Fruit fly (Drosophila melanogaster) whole organism, embryonic: Measurements from ENCODE around the gene Naxd.

ENCODE experiments used
- B-H1 ChIP-seq: fragments of 200-800 bp; sonication (Bioruptor generic); IDR thresholded peaks from 3 replicates; pipeline ENCODE4 v1.3.6; 2022; ENCODE audit warnings: missing biosample characterization, missing genetic modification characterization
- BtbVII ChIP-seq: fragments of 200-800 bp; sonication (Bioruptor generic); optimal IDR thresholded peaks from 3 replicates; lab custom pipeline; 2017; ENCODE audit warnings: missing biosample characterization, mild to moderate bottlenecking, missing genetic modification characterization
- CG10147 ChIP-seq: fragments of 200-800 bp; sonication (Bioruptor generic); optimal IDR thresholded peaks from 2 replicates; lab custom pipeline; 2019; ENCODE audit warnings: missing biosample characterization, mild to moderate bottlenecking, missing genetic modification characterization, moderate library complexity
- CG10979 ChIP-seq: fragments of 200-800 bp; sonication (Bioruptor generic); optimal IDR thresholded peaks from 2 replicates; lab custom pipeline; 2018; ENCODE audit warnings: missing biosample characterization, mild to moderate bottlenecking, missing genetic modification characterization, moderate library complexity
- CG12769 ChIP-seq: fragments of 200-800 bp; sonication (Bioruptor generic); optimal IDR thresholded peaks from 2 replicates; lab custom pipeline; 2019; ENCODE audit warnings: missing biosample characterization, mild to moderate bottlenecking, missing genetic modification characterization, moderate library complexity
- CG13894 ChIP-seq: fragments of 200-800 bp; sonication (Bioruptor generic); optimal IDR thresholded peaks from 3 replicates; lab custom pipeline; 2018; ENCODE audit warnings: missing biosample characterization, mild to moderate bottlenecking, missing genetic modification characterization, moderate library complexity
- CG14667 ChIP-seq: fragments of 200-800 bp; sonication (Bioruptor generic); IDR thresholded peaks from 2 replicates; pipeline ENCODE4 v1.3.6; 2022; ENCODE audit warnings: missing biosample characterization, missing genetic modification characterization
- CG17361 ChIP-seq: fragments of 200-800 bp; sonication (Bioruptor generic); IDR thresholded peaks from 3 replicates; pipeline ENCODE4 v1.3.6; 2022; ENCODE audit warnings: missing biosample characterization, missing genetic modification characterization
- CG17829 ChIP-seq: fragments of 200-800 bp; optimal IDR thresholded peaks from 2 replicates; lab custom pipeline; 2019; ENCODE audit warnings: missing biosample characterization, mild to moderate bottlenecking, missing genetic modification characterization, moderate library complexity
- CG18619 ChIP-seq: fragments of 200-800 bp; sonication (Bioruptor generic); optimal IDR thresholded peaks from 3 replicates; lab custom pipeline; 2017; ENCODE audit warnings: missing biosample characterization, mild to moderate bottlenecking, missing genetic modification characterization
- CG2678 ChIP-seq: fragments of 200-800 bp; sonication (Bioruptor generic); optimal IDR thresholded peaks from 3 replicates; lab custom pipeline; 2019; ENCODE audit warnings: missing biosample characterization, mild to moderate bottlenecking, missing genetic modification characterization, moderate library complexity
- CG31441 ChIP-seq: fragments of 200-800 bp; sonication (Bioruptor generic); IDR thresholded peaks from 2 replicates; pipeline ENCODE4 v1.3.6; 2022; ENCODE audit warnings: missing biosample characterization, missing genetic modification characterization
- CG3281 ChIP-seq: fragments of 200-800 bp; sonication (Bioruptor generic); optimal IDR thresholded peaks from 3 replicates; lab custom pipeline; 2017; ENCODE audit warnings: missing biosample characterization, mild to moderate bottlenecking, missing genetic modification characterization
- CG33557 ChIP-seq: fragments of 200-800 bp; sonication (Bioruptor generic); optimal IDR thresholded peaks from 2 replicates; lab custom pipeline; 2019; ENCODE audit warnings: missing biosample characterization, mild to moderate bottlenecking, missing genetic modification characterization, moderate library complexity
- CG4360 ChIP-seq: fragments of 200-800 bp; sonication (Bioruptor generic); IDR thresholded peaks from 2 replicates; pipeline ENCODE4 v1.3.6; 2022; ENCODE audit warnings: missing biosample characterization, missing genetic modification characterization
- CG9437 ChIP-seq: fragments of 200-800 bp; sonication (Bioruptor generic); optimal IDR thresholded peaks from 2 replicates; lab custom pipeline; 2018; ENCODE audit warnings: missing biosample characterization, mild to moderate bottlenecking, missing genetic modification characterization
- CHES-1-like ChIP-seq: fragments of 200-800 bp; sonication (Bioruptor generic); optimal IDR thresholded peaks from 2 replicates; lab custom pipeline; 2016; ENCODE audit warnings: missing biosample characterization, missing genetic modification characterization
- HLH54F ChIP-seq: fragments of 200-800 bp; sonication (Bioruptor generic); optimal IDR thresholded peaks from 3 replicates; lab custom pipeline; 2016; ENCODE audit warnings: missing biosample characterization, missing genetic modification characterization
- Med ChIP-seq: fragments of 200-800 bp; sonication (Bioruptor generic); peaks from one replicate; lab custom pipeline; 2016; ENCODE audit warnings: missing biosample characterization, missing genetic modification characterization, mild to moderate bottlenecking, inconsistent platforms, moderate library complexity
- NC2α ChIP-seq: fragments of 200-800 bp; sonication (Bioruptor generic); optimal IDR thresholded peaks from 2 replicates; lab custom pipeline; 2016; ENCODE audit warnings: missing biosample characterization, missing genetic modification characterization
- NfI ChIP-seq: fragments of 200-800 bp; sonication (Bioruptor generic); optimal IDR thresholded peaks from 3 replicates; lab custom pipeline; 2018; ENCODE audit warnings: missing biosample characterization, mild to moderate bottlenecking, missing genetic modification characterization, moderate library complexity
- Pdp1 ChIP-seq, 2 experiments: fragments of 200-800 bp; sonication (Bioruptor generic); optimal IDR thresholded peaks; 3 replicates each; lab custom pipeline; 2016; ENCODE audit warnings: missing biosample characterization in 2 of 2, missing genetic modification characterization in 2 of 2, mild to moderate bottlenecking in 1 of 2, moderate library complexity in 1 of 2
- cg ChIP-seq: fragments of 200-800 bp; sonication (Bioruptor generic); optimal IDR thresholded peaks from 3 replicates; lab custom pipeline; 2019; ENCODE audit warnings: missing biosample characterization, mild to moderate bottlenecking, missing genetic modification characterization, moderate library complexity
- chinmo ChIP-seq: fragments of 200-800 bp; sonication (Bioruptor generic); IDR thresholded peaks from 4 replicates; pipeline ENCODE4 v1.3.6; 2022; ENCODE audit warnings: missing biosample characterization, missing genetic modification characterization; ENCODE audit not compliant: partially characterized antibody
- crc ChIP-seq: fragments of 200-800 bp; sonication (Bioruptor generic); optimal IDR thresholded peaks from 2 replicates; lab custom pipeline; 2016; ENCODE audit warnings: missing biosample characterization, missing genetic modification characterization
- crol ChIP-seq: fragments of 200-800 bp; sonication (Bioruptor generic); IDR thresholded peaks from 2 replicates; pipeline ENCODE4 v1.3.6; 2022; ENCODE audit warnings: missing biosample characterization, missing genetic modification characterization
- cwo ChIP-seq: fragments of 200-800 bp; sonication (Bioruptor generic); optimal IDR thresholded peaks from 3 replicates; lab custom pipeline; 2017; ENCODE audit warnings: missing biosample characterization, missing genetic modification characterization, mild to moderate bottlenecking, moderate library complexity, missing genetic modification reagents
- da ChIP-seq: fragments of 200-800 bp; sonication (Bioruptor generic); optimal IDR thresholded peaks from 2 replicates; lab custom pipeline; 2016; ENCODE audit warnings: missing biosample characterization, missing genetic modification characterization
- dpn ChIP-seq, 2 experiments: fragments of 200-800 bp; sonication (Bioruptor generic); optimal IDR thresholded peaks; 3 replicates each; lab custom pipeline; 2016; ENCODE audit warnings: missing biosample characterization in 2 of 2, missing genetic modification characterization in 2 of 2
- fd3F ChIP-seq: fragments of 200-800 bp; sonication (Bioruptor generic); optimal IDR thresholded peaks from 2 replicates; lab custom pipeline; 2018; ENCODE audit warnings: missing biosample characterization, mild to moderate bottlenecking, missing genetic modification characterization, moderate library complexity
- gsb-n ChIP-seq: fragments of 200-800 bp; sonication (Bioruptor generic); optimal IDR thresholded peaks from 3 replicates; lab custom pipeline; 2018; ENCODE audit warnings: missing biosample characterization, mild to moderate bottlenecking, missing genetic modification characterization
- ham ChIP-seq: fragments of 200-800 bp; sonication (Bioruptor generic); IDR thresholded peaks from 2 replicates; pipeline ENCODE4 v1.3.6; 2022; ENCODE audit warnings: missing biosample characterization, missing genetic modification characterization
- jing ChIP-seq: fragments of 200-800 bp; sonication (Bioruptor generic); optimal IDR thresholded peaks from 2 replicates; lab custom pipeline; 2018; ENCODE audit warnings: missing biosample characterization, mild to moderate bottlenecking, missing genetic modification characterization
- jumu ChIP-seq: fragments of 200-800 bp; sonication (Bioruptor generic); optimal IDR thresholded peaks from 3 replicates; lab custom pipeline; 2016; ENCODE audit warnings: missing biosample characterization, missing genetic modification characterization
- kni ChIP-seq: fragments of 200-800 bp; sonication (Bioruptor generic); optimal IDR thresholded peaks from 3 replicates; lab custom pipeline; 2017; ENCODE audit warnings: mild to moderate bottlenecking, missing biosample characterization, missing genetic modification reagents, missing genetic modification characterization
- mam ChIP-seq: fragments of 200-800 bp; sonication (Bioruptor generic); optimal IDR thresholded peaks from 3 replicates; lab custom pipeline; 2016; ENCODE audit warnings: missing biosample characterization, missing genetic modification characterization
- phol ChIP-seq: fragments of 200-800 bp; sonication (Bioruptor generic); optimal IDR thresholded peaks from 3 replicates; lab custom pipeline; 2018; ENCODE audit warnings: missing biosample characterization, mild to moderate bottlenecking, missing genetic modification characterization, moderate library complexity
- pnt ChIP-seq: fragments of 200-800 bp; sonication (Bioruptor generic); optimal IDR thresholded peaks from 3 replicates; lab custom pipeline; 2016; ENCODE audit warnings: missing biosample characterization, missing genetic modification characterization
- pros ChIP-seq: fragments of 200-800 bp; sonication (Bioruptor generic); optimal IDR thresholded peaks from 3 replicates; lab custom pipeline; 2019; ENCODE audit warnings: missing biosample characterization, mild to moderate bottlenecking, missing genetic modification characterization, moderate library complexity
- sd ChIP-seq: fragments of 200-800 bp; sonication (Bioruptor generic); optimal IDR thresholded peaks from 3 replicates; lab custom pipeline; 2018; ENCODE audit warnings: missing biosample characterization, mild to moderate bottlenecking, missing genetic modification characterization, moderate library complexity
- sens-2 ChIP-seq: fragments of 200-800 bp; sonication (Bioruptor generic); IDR thresholded peaks from 2 replicates; pipeline ENCODE4 v1.3.6; 2022; ENCODE audit warnings: missing biosample characterization, missing genetic modification characterization
- shn ChIP-seq: fragments of 200-800 bp; sonication (Bioruptor generic); optimal IDR thresholded peaks from 3 replicates; lab custom pipeline; 2016; ENCODE audit warnings: missing biosample characterization, missing genetic modification characterization
- so ChIP-seq: fragments of 200-800 bp; sonication (Bioruptor generic); IDR thresholded peaks from 3 replicates; pipeline ENCODE4 v1.3.6; 2022; ENCODE audit warnings: missing biosample characterization, missing genetic modification characterization
- sr ChIP-seq: fragments of 200-800 bp; sonication (Bioruptor generic); IDR thresholded peaks from 3 replicates; pipeline ENCODE4 v1.3.6; 2022; ENCODE audit warnings: missing biosample characterization, missing genetic modification characterization
- tio ChIP-seq: fragments of 200-800 bp; sonication (Bioruptor generic); optimal IDR thresholded peaks from 2 replicates; lab custom pipeline; 2017; ENCODE audit warnings: missing biosample characterization, missing genetic modification characterization, inconsistent platforms
- wek ChIP-seq: fragments of 200-800 bp; sonication (Bioruptor generic); optimal IDR thresholded peaks from 3 replicates; lab custom pipeline; 2018; ENCODE audit warnings: missing biosample characterization, mild to moderate bottlenecking, missing genetic modification characterization, moderate library complexity
- wor ChIP-seq: fragments of 200-800 bp; sonication (Bioruptor generic); IDR thresholded peaks from 2 replicates; pipeline ENCODE4 v1.3.6; 2022; ENCODE audit warnings: missing biosample characterization, missing genetic modification characterization

The Naxd gene

DNA sequence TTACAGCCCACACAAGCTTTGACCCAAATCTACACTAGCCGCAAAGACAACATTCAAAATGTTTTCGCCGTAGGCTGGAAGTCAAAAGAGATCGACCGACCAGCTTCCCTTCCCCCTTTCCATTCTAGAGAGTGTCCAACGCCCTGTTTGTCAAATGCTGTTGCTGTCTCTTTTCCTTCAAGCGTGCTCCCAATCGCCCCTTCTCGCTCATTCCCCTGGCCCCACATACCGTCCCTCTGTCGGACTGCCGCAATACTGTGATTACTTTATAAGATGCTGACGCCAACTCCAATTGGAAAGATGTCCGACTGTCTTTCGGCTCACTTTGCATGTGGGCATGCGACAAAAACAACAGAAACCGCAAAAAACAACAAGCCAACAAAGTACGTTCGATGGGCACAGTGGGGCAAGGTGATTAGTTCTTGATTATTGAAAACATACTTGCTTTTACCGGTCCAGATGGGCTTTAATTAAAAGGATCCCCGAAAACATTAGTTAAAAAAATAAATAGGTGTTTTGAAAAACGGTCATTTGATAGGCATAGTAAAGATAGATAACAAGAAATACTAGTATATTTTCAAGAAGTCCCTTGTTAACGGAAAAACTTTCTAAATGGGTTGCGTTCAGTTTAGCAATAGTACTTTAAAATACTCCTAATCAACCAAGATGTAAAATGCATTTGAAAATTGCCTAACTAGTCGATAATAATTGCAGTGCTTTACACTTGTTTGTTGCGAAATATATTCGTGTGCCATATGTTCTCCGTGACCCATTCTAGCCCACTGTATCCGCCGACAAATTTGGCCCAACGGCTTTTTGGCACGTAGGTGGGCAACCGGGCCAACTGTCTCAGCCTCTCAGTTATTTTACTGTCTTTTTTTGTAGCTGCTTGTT, 17.5 kb downstream of the Naxd start (continued):
- TF ChIP-seq CG18619 (GFP tag; lab: Kevin White, UChicago) = peak; percentile 28
- 0 out of 2 replicates have a peak, but pooled peaks have one; percentile 35 for TF ChIP-seq CG31441 (GFP tag; lab: Robert Waterston, UW)
- peak in 1 of 2 experiments; percentile 23 for TF ChIP-seq dpn (GFP tag; optimal IDR thresholded peaks at IDR 0.05; lab: Kevin White, UChicago)
- TF ChIP-seq CHES-1-like (GFP tag; lab: Kevin White, UChicago) = peak; percentile 46
- peak; percentile 13 to 30 for TF ChIP-seq Pdp1 (GFP tag; optimal IDR thresholded peaks at IDR 0.05; lab: Kevin White, UChicago)
- peak; percentile 1 for TF ChIP-seq cwo
- peak; percentile 56 for TF ChIP-seq phol
- peak; percentile 58 for TF ChIP-seq CG3281 (GFP tag; lab: Kevin White, UChicago)
- peak; percentile 10 for TF ChIP-seq CG10147 (GFP tag; lab: Kevin White, UChicago)
- TF ChIP-seq jumu = peak; percentile 11
- TF ChIP-seq sens-2 (GFP tag; lab: Robert Waterston, UW) = no peak
- peak; percentile 27 for TF ChIP-seq shn (GFP tag; lab: Kevin White, UChicago)
- TF ChIP-seq BtbVII (GFP tag; lab: Kevin White, UChicago) = no peak
- TF ChIP-seq da (GFP tag; lab: Kevin White, UChicago) = no peak
- peak; percentile 7 for TF ChIP-seq tio (GFP tag; lab: Kevin White, UChicago)
- peak; percentile 95 for TF ChIP-seq crol
- TF ChIP-seq CG2678 (tag; lab: Kevin White, UChicago) = peak; percentile 64
- peak; percentile 67 for TF ChIP-seq CG12769 (tag; lab: Kevin White, UChicago)
- no peak for TF ChIP-seq NC2α (GFP tag; lab: Kevin White, UChicago)
- peak; percentile 76 for TF ChIP-seq Med (GFP tag; lab: Kevin White, UChicago)
- peak; percentile 14 for TF ChIP-seq HLH54F (GFP tag; lab: Kevin White, UChicago)
- peak; percentile 40 for TF ChIP-seq CG9437 (GFP tag; lab: Kevin White, UChicago)
- peak; percentile 65; the same call in 2 of the 3 replicates for TF ChIP-seq CG17361
- no peak for TF ChIP-seq crc (GFP tag; lab: Kevin White, UChicago)
- peak; percentile 12 for TF ChIP-seq fd3F (GFP tag; lab: Kevin White, UChicago)
- peak; percentile 41 for TF ChIP-seq CG13894 (tag; lab: Kevin White, UChicago)
- peak; percentile 18 for TF ChIP-seq mam (GFP tag; lab: Kevin White, UChicago)
- TF ChIP-seq, all 482 proteins: peak for 124

DNA sequence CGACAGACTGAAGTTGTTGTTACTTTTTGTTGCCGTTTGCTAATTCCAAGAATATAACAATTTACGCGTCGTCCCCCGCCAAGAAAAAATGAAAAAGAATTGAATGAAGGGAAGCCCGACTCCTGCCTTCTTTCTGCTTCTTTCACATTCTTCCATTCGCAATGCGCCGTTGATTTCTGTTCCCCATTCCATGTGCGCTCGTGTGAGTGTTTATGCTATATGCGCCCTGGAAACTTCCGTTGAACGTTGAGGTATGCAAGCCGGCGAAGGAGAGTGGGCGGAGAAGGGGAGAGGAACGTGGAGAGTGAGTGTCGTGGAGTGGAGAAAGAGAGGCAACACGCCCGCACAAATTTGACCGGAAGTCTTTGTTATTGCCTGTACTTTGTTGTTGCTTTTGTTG, 18.4 kb downstream of the Naxd start:
- no peak for TF ChIP-seq pnt (GFP tag; lab: Kevin White, UChicago)
- TF ChIP-seq gsb-n (tag; lab: Kevin White, UChicago) = no peak
- no peak for TF ChIP-seq mam (GFP tag; lab: Kevin White, UChicago)
- TF ChIP-seq sr (GFP tag; lab: Robert Waterston, UW) = peak; percentile 72; the same call in 2 of the 3 replicates
- no peak for TF ChIP-seq wor (GFP tag; lab: Robert Waterston, UW)
- 0 out of 4 replicates have a peak, but pooled peaks have one; percentile 55 for TF ChIP-seq chinmo (GFP tag; lab: Robert Waterston, UW)
- TF ChIP-seq sens-2 (GFP tag; lab: Robert Waterston, UW) = no peak
- no peak for TF ChIP-seq ham (GFP tag; lab: Robert Waterston, UW)
- no peak for TF ChIP-seq NfI (GFP tag; lab: Kevin White, UChicago)
- 0 out of 2 replicates have a peak, but pooled peaks have one; percentile 24 for TF ChIP-seq CG4360 (GFP tag; lab: Robert Waterston, UW)
- TF ChIP-seq CG33557 = no peak
- TF ChIP-seq pros (GFP tag; lab: Kevin White, UChicago) = peak; percentile 1
- TF ChIP-seq Med (GFP tag; lab: Kevin White, UChicago) = peak; percentile 36
- no peak for TF ChIP-seq CG17829 (tag; lab: Kevin White, UChicago)
- TF ChIP-seq cg (GFP tag; lab: Kevin White, UChicago) = peak; percentile 18
- no peak for TF ChIP-seq jing (GFP tag; lab: Kevin White, UChicago)
- TF ChIP-seq HLH54F (GFP tag; lab: Kevin White, UChicago) = no peak
- TF ChIP-seq wek (GFP tag; lab: Kevin White, UChicago) = no peak
- no peak for TF ChIP-seq CG14667
- peak; percentile 21 for TF ChIP-seq kni (GFP tag; lab: Kevin White, UChicago)
- TF ChIP-seq crc (GFP tag; lab: Kevin White, UChicago) = no peak
- TF ChIP-seq B-H1 = no peak
- no peak for TF ChIP-seq so
- TF ChIP-seq sd (tag; lab: Kevin White, UChicago) = peak; percentile 81
- no peak for TF ChIP-seq CG10979 (tag; lab: Kevin White, UChicago)
